Fruit fly (Drosophila melanogaster): Measurements from ENCODE around the gene Pect.

Gene Pect

DNA sequence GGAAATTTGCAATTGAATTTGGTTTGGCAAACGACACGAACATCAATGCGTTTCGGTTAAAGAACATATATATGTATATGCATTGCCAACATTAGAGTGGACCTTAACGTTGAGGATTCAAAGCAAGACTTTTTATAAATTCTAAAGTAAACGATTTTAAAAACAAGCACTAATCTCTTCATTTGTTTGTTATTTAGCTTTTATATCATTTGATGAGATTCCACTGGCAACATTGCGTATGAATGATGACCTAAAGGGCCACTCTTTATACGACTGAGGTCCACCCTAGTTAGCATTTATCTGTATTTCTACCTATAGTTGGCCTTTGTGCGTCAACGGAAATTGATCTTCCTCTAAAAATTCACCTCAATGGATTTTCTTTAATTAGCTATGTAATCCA, 55.1 kb downstream of the Pect start (continued):
- TF ChIP-seq al (GFP tag; IDR thresholded peaks at IDR 0.05) (peak; percentile 25; the same call in 1 of the 2 replicates), ind (GFP tag; optimal IDR thresholded peaks at IDR 0.05) (no peak), CG11456 (GFP tag; IDR thresholded peaks at IDR 0.05) (no peak), CG3995 (GFP tag; optimal IDR thresholded peaks at IDR 0.05) (no peak), Xrp1 (GFP tag; IDR thresholded peaks at IDR 0.05) (peak; percentile 40; the same call in 1 of the 2 replicates), CG9609 (GFP tag; optimal IDR thresholded peaks at IDR 0.05) (no peak), az2 (GFP tag; optimal IDR thresholded peaks at IDR 0.05) (no peak), CG1603 (tag; optimal IDR thresholded peaks at IDR 0.05) (peak; percentile 32), H2.0 (GFP tag; IDR thresholded peaks at IDR 0.05) (0 out of 2 replicates have a peak, but pooled peaks have one; percentile 22), gem (tag; optimal IDR thresholded peaks at IDR 0.05) (peak; percentile 68), CG18476 (GFP tag; optimal IDR thresholded peaks at IDR 0.05) (no peak), CG7928 (GFP tag; optimal IDR thresholded peaks at IDR 0.05) (no peak), maf-S (GFP tag; optimal IDR thresholded peaks at IDR 0.05) (no peak), sens (GFP tag) (peak; percentile 69), CG18619 (GFP tag; optimal IDR thresholded peaks at IDR 0.05) (no peak), en (GFP tag; optimal IDR thresholded peaks at IDR 0.05) (no peak), CG10366 (GFP tag; IDR thresholded peaks at IDR 0.05) (no peak; the same call in 1 of the 2 replicates), CG13624 (GFP tag; optimal IDR thresholded peaks at IDR 0.05) (no peak), pfk (GFP tag; optimal IDR thresholded peaks at IDR 0.05) (no peak), hb (GFP tag; IDR thresholded peaks at IDR 0.05; ENCODE audit: partially characterized antibody) (no peak), zf30C (GFP tag; optimal IDR thresholded peaks at IDR 0.05) (no peak), CG3838 (GFP tag; optimal IDR thresholded peaks at IDR 0.05) (no peak), gsb-n (tag; optimal IDR thresholded peaks at IDR 0.05) (no peak), CG4424 (GFP tag; optimal IDR thresholded peaks at IDR 0.05) (peak; percentile 18), ab (GFP tag; optimal IDR thresholded peaks at IDR 0.05) (no peak), ara (GFP tag; IDR thresholded peaks at IDR 0.05) (0 out of 2 replicates have a peak, but pooled peaks have one; percentile 26), h (optimal IDR thresholded peaks at IDR 0.05) (no peak), zen2 (GFP tag; IDR thresholded peaks at IDR 0.05; ENCODE audit: partially characterized antibody) (no peak), pho (GFP tag; optimal IDR thresholded peaks at IDR 0.05) (no peak), CG9215 (GFP tag; IDR thresholded peaks at IDR 0.05) (no peak), Jarid2 (GFP tag; optimal IDR thresholded peaks at IDR 0.05) (no peak), aop (GFP tag; IDR thresholded peaks at IDR 0.05) (no peak), knrl (GFP tag; IDR thresholded peaks at IDR 0.05; ENCODE audit: partially characterized antibody) (no peak), CG1024 (GFP tag; IDR thresholded peaks at IDR 0.05) (no peak), CG9817 (tag; optimal IDR thresholded peaks at IDR 0.05) (peak; percentile 14), cwo (GFP tag; optimal IDR thresholded peaks at IDR 0.05) (no peak), CkIIα-i1 (GFP tag; IDR thresholded peaks at IDR 0.05) (no peak), btn (GFP tag; optimal IDR thresholded peaks at IDR 0.05) (no peak), jigr1 (GFP tag; IDR thresholded peaks at IDR 0.05) (no peak), Hr39 (optimal IDR thresholded peaks at IDR 0.05) (no peak), Sox102F (GFP tag; optimal IDR thresholded peaks at IDR 0.05) (peak; percentile 54), Gug (GFP tag; IDR thresholded peaks at IDR 0.05) (no peak), CG6689 (GFP tag; IDR thresholded peaks at IDR 0.05) (peak; percentile 36; the same call in 1 of the 2 replicates), HLH3B (GFP tag; IDR thresholded peaks at IDR 0.05) (no peak), Lim3 (GFP tag; IDR thresholded peaks at IDR 0.05) (no peak), seq (GFP tag; IDR thresholded peaks at IDR 0.05) (0 out of 2 replicates have a peak, but pooled peaks have one; percentile 19), B-H1 (GFP tag; IDR thresholded peaks at IDR 0.05) (0 out of 3 replicates have a peak, but pooled peaks have one; percentile 18), slou (GFP tag; optimal IDR thresholded peaks at IDR 0.05) (no peak), CG6254 (GFP tag; optimal IDR thresholded peaks at IDR 0.05) (peak; percentile 3), BtbVII (GFP tag; optimal IDR thresholded peaks at IDR 0.05) (no peak), CG2712 (tag; optimal IDR thresholded peaks at IDR 0.05) (peak; percentile 50), tgo (GFP tag; IDR thresholded peaks at IDR 0.05) (no peak), D19B (GFP tag; optimal IDR thresholded peaks at IDR 0.05) (no peak)

All from whole organism, embryonic.